Fruit fly (Drosophila melanogaster): ENCODE measurements around the gene MetRS-m.

Gene MetRS-m

DNA sequence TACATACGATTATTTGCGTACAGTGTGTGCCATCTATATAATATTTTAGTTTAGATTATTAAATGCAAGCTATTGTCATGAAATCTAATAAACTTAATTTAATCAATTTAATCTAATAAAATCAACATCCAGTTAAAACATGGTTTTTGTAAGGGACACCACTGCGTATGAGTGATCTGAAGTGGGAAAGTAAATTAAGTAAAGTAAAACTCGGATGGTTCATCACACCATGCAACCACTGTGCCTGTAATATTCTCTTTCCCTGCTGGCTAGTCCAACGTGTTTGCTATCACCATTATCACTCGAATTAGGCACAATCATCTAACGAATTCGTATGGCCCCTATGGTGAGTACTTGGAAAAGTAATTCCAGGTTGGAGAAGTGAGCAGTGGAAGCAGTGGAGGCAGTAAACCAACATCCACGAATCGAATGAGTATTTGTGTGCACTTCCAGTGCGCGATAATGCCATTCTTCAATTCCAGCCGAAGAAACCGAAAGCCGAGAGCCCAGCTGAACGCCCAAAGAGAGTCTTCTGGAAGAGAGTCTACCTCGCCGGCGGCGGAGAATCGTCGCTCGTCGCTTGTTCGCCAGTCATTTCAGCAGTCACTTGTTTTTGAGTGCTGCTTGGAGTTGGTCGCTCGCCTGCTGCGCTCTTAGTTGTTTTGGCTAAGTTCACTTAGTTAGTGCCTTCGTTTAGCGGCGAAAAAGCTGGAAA lies 29.0 kb upstream of the MetRS-m start, which contains the start of gene red (continued):
- no peak for TF ChIP-seq Dll (GFP tag; IDR thresholded peaks at IDR 0.05; ENCODE audit: partially characterized antibody)
- peak; percentile 82 for TF ChIP-seq HHEX (GFP tag; optimal IDR thresholded peaks at IDR 0.05)
- TF ChIP-seq ken (GFP tag; IDR thresholded peaks at IDR 0.05), result peak; percentile 65; the same call in 2 of the 3 replicates
- peak; percentile 75 for TF ChIP-seq Oli (tag; optimal IDR thresholded peaks at IDR 0.05)
- TF ChIP-seq pan (optimal IDR thresholded peaks at IDR 0.05), result no peak
- peak in 1 of 2 experiments; percentile 79 for TF ChIP-seq pan (GFP tag; optimal IDR thresholded peaks at IDR 0.05 in 1 of 2, IDR thresholded peaks at IDR 0.05 in 1 of 2)
- TF ChIP-seq CoRest (tag; optimal IDR thresholded peaks at IDR 0.05), result peak; percentile 81
- TF ChIP-seq Bteb2 (GFP tag; optimal IDR thresholded peaks at IDR 0.05), result peak; percentile 51
- TF ChIP-seq Dek (tag; optimal IDR thresholded peaks at IDR 0.05), result peak; percentile 62
- TF ChIP-seq knrl (GFP tag; IDR thresholded peaks at IDR 0.05; ENCODE audit: partially characterized antibody), result no peak
- TF ChIP-seq CG15479 (GFP tag; optimal IDR thresholded peaks at IDR 0.05), result no peak
- TF ChIP-seq CG6654 (GFP tag; optimal IDR thresholded peaks at IDR 0.05), result no peak
- TF ChIP-seq CG18599 (GFP tag; optimal IDR thresholded peaks at IDR 0.05), result peak; percentile 90
- peak; percentile 83 for TF ChIP-seq CG11695 (GFP tag; IDR thresholded peaks at IDR 0.05)
- TF ChIP-seq Adf1 (GFP tag; IDR thresholded peaks at IDR 0.05), result peak; percentile 40; the same call in 1 of the 2 replicates
- TF ChIP-seq tin (GFP tag; optimal IDR thresholded peaks at IDR 0.05), result peak; percentile 44
- peak; percentile 79 for TF ChIP-seq Max (GFP tag; optimal IDR thresholded peaks at IDR 0.05)
- peak; percentile 75 for TF ChIP-seq CG9932 (GFP tag; IDR thresholded peaks at IDR 0.05)
- peak; percentile 32 for TF ChIP-seq Vsx1 (GFP tag; optimal IDR thresholded peaks at IDR 0.05)
- peak; percentile 59 for TF ChIP-seq grn (GFP tag; optimal IDR thresholded peaks at IDR 0.05)
- no peak for TF ChIP-seq CG8765 (GFP tag; IDR thresholded peaks at IDR 0.05)
- TF ChIP-seq CG3847 (GFP tag; IDR thresholded peaks at IDR 0.05), result peak; percentile 62
- TF ChIP-seq ara (GFP tag; IDR thresholded peaks at IDR 0.05), result peak; percentile 66
- TF ChIP-seq CG17912 (GFP tag; optimal IDR thresholded peaks at IDR 0.05), result no peak
- no peak for TF ChIP-seq shn (GFP tag; optimal IDR thresholded peaks at IDR 0.05)
- TF ChIP-seq sim (GFP tag; IDR thresholded peaks at IDR 0.05), result no peak
- peak; percentile 82 for TF ChIP-seq Sox102F (GFP tag; optimal IDR thresholded peaks at IDR 0.05)
- peak; percentile 44; the same call in 1 of the 2 replicates for TF ChIP-seq CG4404 (GFP tag; IDR thresholded peaks at IDR 0.05)
- no peak for TF ChIP-seq CG12236 (GFP tag; optimal IDR thresholded peaks at IDR 0.05)
- TF ChIP-seq CG6254 (GFP tag; optimal IDR thresholded peaks at IDR 0.05), result peak; percentile 45
- peak; percentile 44 for TF ChIP-seq MTF-1 (GFP tag; optimal IDR thresholded peaks at IDR 0.05; ENCODE audit: borderline replicate concordance)
- TF ChIP-seq CG34422 (GFP tag; IDR thresholded peaks at IDR 0.05), result peak; percentile 7; the same call in 1 of the 3 replicates
- TF ChIP-seq CG13894 (tag; optimal IDR thresholded peaks at IDR 0.05), result peak; percentile 57
- TF ChIP-seq zf30C (GFP tag; optimal IDR thresholded peaks at IDR 0.05), result no peak
- TF ChIP-seq salm (tag; optimal IDR thresholded peaks at IDR 0.05), result peak; percentile 29
- peak; percentile 66 for TF ChIP-seq Xbp1 (GFP tag; optimal IDR thresholded peaks at IDR 0.05)
- peak; percentile 51; the same call in 1 of the 2 replicates for TF ChIP-seq ham (GFP tag; IDR thresholded peaks at IDR 0.05)
- TF ChIP-seq jing (GFP tag; optimal IDR thresholded peaks at IDR 0.05), result peak; percentile 23
- TF ChIP-seq CG10267 (tag; optimal IDR thresholded peaks at IDR 0.05), result peak; percentile 49
- TF ChIP-seq CG10462 (GFP tag; optimal IDR thresholded peaks at IDR 0.05), result peak; percentile 10
- TF ChIP-seq CG8924 (tag; optimal IDR thresholded peaks at IDR 0.05), result peak; percentile 79
- TF ChIP-seq CG7839 (tag; optimal IDR thresholded peaks at IDR 0.05), result peak; percentile 84
- TF ChIP-seq nerfin-1 (tag; optimal IDR thresholded peaks at IDR 0.05), result peak; percentile 55
- TF ChIP-seq CG11560 (tag; IDR thresholded peaks at IDR 0.05), result peak; percentile 43; the same call in 1 of the 3 replicates
- TF ChIP-seq gce (GFP tag; IDR thresholded peaks at IDR 0.05), result no peak
- no peak for TF ChIP-seq sr (GFP tag; IDR thresholded peaks at IDR 0.05)
- TF ChIP-seq Dip3 (GFP tag; optimal IDR thresholded peaks at IDR 0.05), result peak; percentile 68
- peak; percentile 28 for TF ChIP-seq CTCF (GFP tag; optimal IDR thresholded peaks at IDR 0.05)
- peak; percentile 65 for TF ChIP-seq D19A (tag; optimal IDR thresholded peaks at IDR 0.05)
- TF ChIP-seq ATbp (GFP tag; optimal IDR thresholded peaks at IDR 0.05), result peak; percentile 63

Data from whole organism, embryonic.